Fruit fly (Drosophila melanogaster) whole organism, embryonic: ENCODE results near the gene CG8507.

ENCODE experiments used
- B-H2 ChIP-seq: fragments of 200-800 bp; sonication (Bioruptor generic); optimal IDR thresholded peaks from 2 replicates; lab custom pipeline; 2018; ENCODE audit warnings: missing biosample characterization, mild to moderate bottlenecking, missing genetic modification characterization
- Bteb2 ChIP-seq: fragments of 200-800 bp; sonication (Bioruptor generic); optimal IDR thresholded peaks from 2 replicates; lab custom pipeline; 2016; ENCODE audit warnings: missing biosample characterization, missing genetic modification characterization
- CG10209 ChIP-seq: fragments of 200-800 bp; sonication (Bioruptor generic); optimal IDR thresholded peaks from 3 replicates; lab custom pipeline; 2017; ENCODE audit warnings: missing biosample characterization, mild to moderate bottlenecking, missing genetic modification characterization, missing genetic modification reagents
- CG10321 ChIP-seq: fragments of 200-800 bp; sonication (Bioruptor generic); IDR thresholded peaks from 2 replicates; pipeline ENCODE4 v1.3.6; 2022; ENCODE audit warnings: missing biosample characterization, missing genetic modification characterization
- CG10543 ChIP-seq: fragments of 200-800 bp; sonication (Bioruptor generic); optimal IDR thresholded peaks from 3 replicates; lab custom pipeline; 2017; ENCODE audit warnings: missing biosample characterization, mild to moderate bottlenecking, missing genetic modification characterization, moderate library complexity
- CG12155 ChIP-seq: fragments of 200-800 bp; sonication (Bioruptor generic); optimal IDR thresholded peaks from 3 replicates; lab custom pipeline; 2016; ENCODE audit warnings: missing biosample characterization, missing genetic modification characterization
- CG12299 ChIP-seq: fragments of 200-800 bp; sonication (Bioruptor generic); optimal IDR thresholded peaks from 2 replicates; lab custom pipeline; 2018; ENCODE audit warnings: missing biosample characterization, mild to moderate bottlenecking, missing genetic modification characterization
- CG12769 ChIP-seq: fragments of 200-800 bp; sonication (Bioruptor generic); optimal IDR thresholded peaks from 2 replicates; lab custom pipeline; 2019; ENCODE audit warnings: missing biosample characterization, mild to moderate bottlenecking, missing genetic modification characterization, moderate library complexity
- CG13624 ChIP-seq: fragments of 200-800 bp; sonication (Bioruptor generic); optimal IDR thresholded peaks from 2 replicates; lab custom pipeline; 2016; ENCODE audit warnings: missing biosample characterization, missing genetic modification characterization
- CG15601 ChIP-seq: fragments of 200-800 bp; sonication (Bioruptor generic); optimal IDR thresholded peaks from 3 replicates; lab custom pipeline; 2019; ENCODE audit warnings: missing biosample characterization, mild to moderate bottlenecking, missing genetic modification characterization, moderate library complexity
- CG16779 ChIP-seq: fragments of 200-800 bp; sonication (Bioruptor generic); IDR thresholded peaks from 2 replicates; pipeline ENCODE4 v1.3.6; 2022; ENCODE audit warnings: missing biosample characterization, missing genetic modification characterization
- CG34376 ChIP-seq: fragments of 200-800 bp; sonication (Bioruptor generic); optimal IDR thresholded peaks from 2 replicates; lab custom pipeline; 2018; ENCODE audit warnings: missing biosample characterization, mild to moderate bottlenecking, missing genetic modification characterization
- CG3847 ChIP-seq: fragments of 200-800 bp; sonication (Bioruptor generic); IDR thresholded peaks from 2 replicates; pipeline ENCODE4 v1.3.6; 2022; ENCODE audit warnings: missing biosample characterization, missing genetic modification characterization
- CG42726 ChIP-seq: fragments of 200-800 bp; sonication (Bioruptor generic); IDR thresholded peaks from 2 replicates; pipeline ENCODE4 v1.3.6; 2022; ENCODE audit warnings: missing biosample characterization, missing genetic modification characterization; ENCODE audit not compliant: partially characterized antibody
- CG6683 ChIP-seq: fragments of 200-800 bp; sonication (Bioruptor generic); optimal IDR thresholded peaks from 2 replicates; lab custom pipeline; 2017; ENCODE audit warnings: missing biosample characterization, mild to moderate bottlenecking, missing genetic modification characterization, missing genetic modification reagents
- CG8281 ChIP-seq: fragments of 200-800 bp; sonication (Bioruptor generic); optimal IDR thresholded peaks from 2 replicates; lab custom pipeline; 2018; ENCODE audit warnings: missing biosample characterization, mild to moderate bottlenecking, missing genetic modification characterization, moderate library complexity
- CG8290 ChIP-seq, 3 experiments: fragments of 200-800 bp; sonication (Bioruptor generic); optimal IDR thresholded peaks; 2 replicates each; lab custom pipeline; 2016 to 2019; ENCODE audit warnings: missing biosample characterization in 3 of 3, missing genetic modification characterization in 3 of 3, mild to moderate bottlenecking in 2 of 3, moderate library complexity in 1 of 3
- Camta ChIP-seq: fragments of 200-800 bp; sonication (Bioruptor generic); optimal IDR thresholded peaks from 2 replicates; lab custom pipeline; 2016; ENCODE audit warnings: missing biosample characterization, missing genetic modification characterization
- Dek ChIP-seq: fragments of 200-800 bp; sonication (Bioruptor generic); optimal IDR thresholded peaks from 3 replicates; lab custom pipeline; 2019; ENCODE audit warnings: missing biosample characterization, mild to moderate bottlenecking, missing genetic modification characterization, moderate library complexity
- Dip2 ChIP-seq: fragments of 200-800 bp; sonication (Bioruptor generic); IDR thresholded peaks from 2 replicates; pipeline ENCODE4 v1.3.6; 2022; ENCODE audit warnings: missing biosample characterization, missing genetic modification characterization
- Dref ChIP-seq: fragments of 200-800 bp; sonication (Bioruptor generic); IDR thresholded peaks from 2 replicates; pipeline ENCODE4 v1.3.6; 2022; ENCODE audit warnings: missing biosample characterization, missing genetic modification characterization
- Fer1 ChIP-seq: fragments of 200-800 bp; sonication (Bioruptor generic); optimal IDR thresholded peaks from 2 replicates; lab custom pipeline; 2017; ENCODE audit warnings: missing biosample characterization, mild to moderate bottlenecking, missing genetic modification characterization
- HHEX ChIP-seq: fragments of 200-800 bp; sonication (Bioruptor generic); optimal IDR thresholded peaks from 3 replicates; lab custom pipeline; 2017; ENCODE audit warnings: missing biosample characterization, mild to moderate bottlenecking, missing genetic modification characterization, missing genetic modification reagents
- HLHmδ ChIP-seq: fragments of 200-800 bp; sonication (Bioruptor generic); optimal IDR thresholded peaks from 2 replicates; lab custom pipeline; 2018; ENCODE audit warnings: missing biosample characterization, mild to moderate bottlenecking, missing genetic modification characterization, moderate library complexity
- Hand ChIP-seq: fragments of 200-800 bp; sonication (Bioruptor generic); optimal IDR thresholded peaks from 2 replicates; lab custom pipeline; 2017; ENCODE audit warnings: mild to moderate bottlenecking, missing biosample characterization, missing genetic modification reagents, missing genetic modification characterization
- HmgZ ChIP-seq: fragments of 200-800 bp; sonication (Bioruptor generic); optimal IDR thresholded peaks from 2 replicates; lab custom pipeline; 2018; ENCODE audit warnings: missing biosample characterization, mild to moderate bottlenecking, missing genetic modification characterization
- MTF-1 ChIP-seq: fragments of 200-800 bp; sonication (Bioruptor generic); optimal IDR thresholded peaks from 2 replicates; lab custom pipeline; 2018; ENCODE audit warnings: missing biosample characterization, mild to moderate bottlenecking, missing genetic modification characterization, borderline replicate concordance
- Med ChIP-seq: fragments of 200-800 bp; sonication (Bioruptor generic); peaks from one replicate; lab custom pipeline; 2016; ENCODE audit warnings: missing biosample characterization, missing genetic modification characterization, mild to moderate bottlenecking, inconsistent platforms, moderate library complexity
- Mes4 ChIP-seq: fragments of 200-800 bp; sonication (Bioruptor generic); optimal IDR thresholded peaks from 2 replicates; lab custom pipeline; 2016; ENCODE audit warnings: missing biosample characterization, missing genetic modification characterization
- Rfx ChIP-seq: fragments of 200-800 bp; sonication (Bioruptor generic); IDR thresholded peaks from 2 replicates; pipeline ENCODE4 v1.3.6; 2022; ENCODE audit warnings: missing biosample characterization, missing genetic modification characterization
- Sry-δ ChIP-seq: fragments of 200-800 bp; sonication (Bioruptor generic); optimal IDR thresholded peaks from 2 replicates; lab custom pipeline; 2016; ENCODE audit warnings: missing biosample characterization, missing genetic modification characterization
- Ssrp ChIP-seq: fragments of 200-800 bp; sonication (Bioruptor generic); optimal IDR thresholded peaks from 2 replicates; lab custom pipeline; 2018; ENCODE audit warnings: missing biosample characterization, mild to moderate bottlenecking, missing genetic modification characterization, moderate library complexity
- ap ChIP-seq: fragments of 200-800 bp; sonication (Bioruptor generic); IDR thresholded peaks from 2 replicates; pipeline ENCODE4 v1.3.6; 2022; ENCODE audit warnings: missing biosample characterization, missing genetic modification characterization
- caup ChIP-seq: fragments of 200-800 bp; sonication (Bioruptor generic); optimal IDR thresholded peaks from 3 replicates; lab custom pipeline; 2017; ENCODE audit warnings: missing biosample characterization, mild to moderate bottlenecking, missing genetic modification characterization, moderate library complexity; ENCODE audit not compliant: severe bottlenecking
- chinmo ChIP-seq: fragments of 200-800 bp; sonication (Bioruptor generic); IDR thresholded peaks from 4 replicates; pipeline ENCODE4 v1.3.6; 2022; ENCODE audit warnings: missing biosample characterization, missing genetic modification characterization; ENCODE audit not compliant: partially characterized antibody
- crol ChIP-seq: fragments of 200-800 bp; sonication (Bioruptor generic); IDR thresholded peaks from 2 replicates; pipeline ENCODE4 v1.3.6; 2022; ENCODE audit warnings: missing biosample characterization, missing genetic modification characterization
- ewg ChIP-seq: fragments of 200-800 bp; sonication (Bioruptor generic); optimal IDR thresholded peaks from 3 replicates; lab custom pipeline; 2017; ENCODE audit warnings: mild to moderate bottlenecking, missing biosample characterization, missing genetic modification reagents, missing genetic modification characterization
- grau ChIP-seq: fragments of 200-800 bp; optimal IDR thresholded peaks from 3 replicates; lab custom pipeline; 2019; ENCODE audit warnings: missing biosample characterization, mild to moderate bottlenecking, missing genetic modification characterization, moderate library complexity
- inv ChIP-seq: fragments of 200-800 bp; sonication (Bioruptor generic); IDR thresholded peaks from 2 replicates; pipeline ENCODE4 v1.3.6; 2022; ENCODE audit warnings: missing biosample characterization, missing genetic modification characterization; ENCODE audit not compliant: partially characterized antibody
- luna ChIP-seq: fragments of 200-800 bp; sonication (Bioruptor generic); optimal IDR thresholded peaks from 2 replicates; lab custom pipeline; 2016; ENCODE audit warnings: missing biosample characterization, missing genetic modification characterization
- nerfin-2 ChIP-seq: fragments of 200-800 bp; sonication (Bioruptor generic); IDR thresholded peaks from 2 replicates; pipeline ENCODE4 v1.3.6; 2022; ENCODE audit warnings: missing biosample characterization, missing genetic modification characterization; ENCODE audit not compliant: partially characterized antibody
- pita ChIP-seq: fragments of 200-800 bp; sonication (Bioruptor generic); optimal IDR thresholded peaks from 2 replicates; lab custom pipeline; 2017; ENCODE audit warnings: missing biosample characterization, mild to moderate bottlenecking, missing genetic modification characterization
- pros ChIP-seq: fragments of 200-800 bp; sonication (Bioruptor generic); optimal IDR thresholded peaks from 3 replicates; lab custom pipeline; 2019; ENCODE audit warnings: missing biosample characterization, mild to moderate bottlenecking, missing genetic modification characterization, moderate library complexity
- sr ChIP-seq: fragments of 200-800 bp; sonication (Bioruptor generic); IDR thresholded peaks from 3 replicates; pipeline ENCODE4 v1.3.6; 2022; ENCODE audit warnings: missing biosample characterization, missing genetic modification characterization
- stc ChIP-seq: fragments of 200-800 bp; sonication (Bioruptor generic); IDR thresholded peaks from 2 replicates; pipeline ENCODE4 v1.3.6; 2022; ENCODE audit warnings: missing biosample characterization, missing genetic modification characterization
- sug ChIP-seq: fragments of 200-800 bp; optimal IDR thresholded peaks from 2 replicates; lab custom pipeline; 2019; ENCODE audit warnings: missing biosample characterization, mild to moderate bottlenecking, missing genetic modification characterization, moderate library complexity
- twi ChIP-seq: fragments of 200-800 bp; optimal IDR thresholded peaks from 2 replicates; lab custom pipeline; 2019; ENCODE audit warnings: missing biosample characterization, mild to moderate bottlenecking, missing genetic modification characterization, moderate library complexity
- yki ChIP-seq: fragments of >200 bp; optimal IDR thresholded peaks from 3 replicates; lab custom pipeline; 2018

Gene CG8507

DNA sequence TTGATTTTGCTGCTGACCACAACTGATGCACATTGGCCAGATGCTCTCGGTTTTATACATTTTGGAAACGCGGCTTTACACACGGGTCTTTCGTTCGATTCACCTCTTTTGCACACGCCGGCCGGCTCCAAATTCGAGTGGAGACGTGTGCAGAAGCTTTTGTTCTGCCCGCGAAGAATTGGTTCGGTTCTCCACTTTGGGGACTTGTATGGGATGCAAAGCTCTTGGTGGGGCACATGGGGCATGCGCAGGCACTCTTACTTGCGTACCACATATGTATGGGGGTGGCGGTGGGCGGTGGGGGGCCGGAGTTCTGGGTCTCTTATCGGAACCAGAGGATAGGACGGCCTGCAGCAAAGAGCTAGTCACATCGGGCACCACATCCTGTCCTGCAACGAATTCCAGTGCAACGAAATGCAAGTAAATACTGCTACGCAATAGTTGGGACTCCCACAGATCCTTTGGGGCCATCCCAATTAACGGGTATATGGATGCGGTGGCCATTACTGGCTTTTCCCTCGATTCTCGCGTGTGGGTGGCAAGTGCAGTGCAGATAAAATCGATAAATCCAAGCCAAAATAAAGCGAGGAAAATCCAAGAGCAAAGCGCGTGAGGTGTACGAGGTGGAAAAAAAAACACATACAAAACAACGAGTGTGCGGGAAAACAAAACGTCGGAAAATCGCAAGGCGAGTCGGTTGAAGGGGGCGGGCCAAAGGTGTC, 6.8 kb upstream of the CG8507 start, which contains the start of the genes MtnA and CG8500:
Gene MtnA (minus strand): TSS at position 30 of the 722 bp plus-strand sequence.
Gene CG8500 (plus strand): TSS at position 313 of the 722 bp plus-strand sequence.
- TF ChIP-seq caup (GFP tag; lab: Kevin White, UChicago) (peak; percentile 13), ewg (GFP tag; lab: Kevin White, UChicago) (peak; percentile 99), CG6683 (peak; percentile 11), twi (no peak), nerfin-2 (GFP tag; lab: Robert Waterston, UW) (no peak), CG12299 (no peak), HHEX (GFP tag; lab: Kevin White, UChicago) (no peak), Med (GFP tag; lab: Kevin White, UChicago) (peak; percentile 81), CG3847 (GFP tag; lab: Robert Waterston, UW) (0 out of 2 replicates have a peak, but pooled peaks have one; percentile 7), Dip2 (no peak), yki (lab: Kevin White, UChicago) (no peak), ap (GFP tag; lab: Robert Waterston, UW) (no peak), CG8290 (GFP tag; optimal IDR thresholded peaks at IDR 0.05; lab: Kevin White, UChicago) (no peak), CG8290 (tag; optimal IDR thresholded peaks at IDR 0.05; lab: Kevin White, UChicago) (peak in 1 of 2 experiments; percentile 62), CG13624 (GFP tag; lab: Kevin White, UChicago) (no peak), pita (GFP tag; lab: Kevin White, UChicago) (peak; percentile 54), Camta (GFP tag; lab: Kevin White, UChicago) (no peak), CG15601 (no peak), chinmo (GFP tag; lab: Robert Waterston, UW) (0 out of 4 replicates have a peak, but pooled peaks have one; percentile 65), CG16779 (GFP tag; lab: Robert Waterston, UW) (no peak), CG8281 (tag; lab: Kevin White, UChicago) (no peak), Dek (tag; lab: Kevin White, UChicago) (peak; percentile 53), HmgZ (peak; percentile 87), Bteb2 (GFP tag; lab: Kevin White, UChicago) (no peak), sug (tag; lab: Kevin White, UChicago) (peak; percentile 40), crol (peak; percentile 93), inv (peak; percentile 28; the same call in 1 of the 2 replicates), Sry-δ (no peak), CG12769 (no peak), CG42726 (peak; percentile 52; the same call in 1 of the 2 replicates), CG10209 (GFP tag; lab: Kevin White, UChicago) (no peak), Ssrp (tag; lab: Kevin White, UChicago) (no peak), CG12155 (peak; percentile 20), MTF-1 (GFP tag; lab: Kevin White, UChicago) (peak; percentile 100), B-H2 (GFP tag; lab: Kevin White, UChicago) (peak; percentile 15), luna (GFP tag; lab: Kevin White, UChicago) (no peak), Dref (GFP tag; lab: Robert Waterston, UW) (0 out of 2 replicates have a peak, but pooled peaks have one; percentile 28), Mes4 (GFP tag; lab: Kevin White, UChicago) (no peak), CG10543 (GFP tag; lab: Kevin White, UChicago) (peak; percentile 37), sr (GFP tag; lab: Robert Waterston, UW) (0 out of 3 replicates have a peak, but pooled peaks have one; percentile 7), Hand (GFP tag; lab: Kevin White, UChicago) (peak; percentile 4), Fer1 (peak; percentile 55), grau (tag; lab: Kevin White, UChicago) (no peak), Rfx (GFP tag; lab: Robert Waterston, UW) (no peak), CG10321 (GFP tag; lab: Robert Waterston, UW) (no peak), stc (GFP tag; lab: Robert Waterston, UW) (0 out of 2 replicates have a peak, but pooled peaks have one; percentile 16), CG34376 (GFP tag; lab: Kevin White, UChicago) (peak; percentile 14), pros (no peak), HLHmδ (no peak)
